Fruit fly (Drosophila melanogaster) whole organism: Measurements from ENCODE around the gene CG6763.

Source experiments
- CG8478 ChIP-seq: fragments of >200 bp; optimal IDR thresholded peaks from 2 replicates; lab custom pipeline; 2018; ENCODE audit warnings: inconsistent platforms
- Dll ChIP-seq: fragments of >200 bp; optimal IDR thresholded peaks from 2 replicates; lab custom pipeline; 2017
- EcR ChIP-seq, 2 experiments: fragments of >200 bp; optimal IDR thresholded peaks; 2 replicates each; lab custom pipeline; 2017; ENCODE audit warnings: missing biosample characterization in 2 of 2, missing genetic modification characterization in 2 of 2, missing genetic modification reagents in 2 of 2
- pan ChIP-seq: fragments of >200 bp; optimal IDR thresholded peaks from 2 replicates; lab custom pipeline; 2017
- psq ChIP-seq: fragments of >200 bp; optimal IDR thresholded peaks from 2 replicates; lab custom pipeline; 2017
- usp ChIP-seq: fragments of >200 bp; optimal IDR thresholded peaks from 2 replicates; lab custom pipeline; 2017; ENCODE audit warnings: missing biosample characterization, missing genetic modification characterization, mixed read lengths

- no peak for TF ChIP-seq EcR (GFP tag; optimal IDR thresholded peaks at IDR 0.05; lab: Kevin White, UChicago)
- TF ChIP-seq psq, result no peak
- no peak for TF ChIP-seq pan (lab: Kevin White, UChicago)
- TF ChIP-seq usp, result no peak
- TF ChIP-seq CG8478, result no peak
- no peak for TF ChIP-seq Dll
Measured at dm6 chr3R:23316867-23317266, 33.1 kb downstream of the CG6763 start.
